Worm (Caenorhabditis elegans) whole organism, L1 larva: ENCODE data around the gene aakb-1.

Source experiments
- alr-1 ChIP-seq: fragments of 200-800 bp; sonication (Bioruptor generic); optimal IDR thresholded peaks from 2 replicates; lab custom pipeline; 2018; ENCODE audit warnings: borderline replicate concordance, mild to moderate bottlenecking, missing genetic modification characterization, missing compliant biosample characterization
- aly-2 ChIP-seq: fragments of 150-350 bp; optimal IDR thresholded peaks from 2 replicates; lab custom pipeline; 2014; ENCODE audit warnings: missing biosample characterization, missing genetic modification characterization
- ama-1 ChIP-seq: fragments of 150-350 bp; optimal IDR thresholded peaks from 2 replicates; lab custom pipeline; 2014
- ceh-63 ChIP-seq: fragments of 200-800 bp; sonication (Bioruptor generic); optimal IDR thresholded peaks from 2 replicates; lab custom pipeline; 2018; ENCODE audit warnings: mild to moderate bottlenecking, missing genetic modification characterization, missing compliant biosample characterization
- ceh-82 ChIP-seq, 3 experiments: fragments of 150-350 bp in 1 of 3; sonication (generic microtip) in 2 of 3; optimal IDR thresholded peaks; 2 replicates each; lab custom pipeline; 2014 to 2017; ENCODE audit warnings: missing biosample characterization in 3 of 3, missing genetic modification characterization in 3 of 3
- ceh-88 ChIP-seq: fragments of 200-800 bp; sonication (Bioruptor generic); IDR thresholded peaks from 2 replicates; pipeline ENCODE4 v1.3.6; 2022; ENCODE audit warnings: missing genetic modification characterization, missing compliant biosample characterization
- elt-2 ChIP-seq: sonication (generic microtip); optimal IDR thresholded peaks from 2 replicates; lab custom pipeline; 2016; ENCODE audit warnings: missing genetic modification characterization, mild to moderate bottlenecking, inconsistent platforms, missing compliant biosample characterization, missing genetic modification reagents
- fkh-10 ChIP-seq: sonication (generic microtip); optimal IDR thresholded peaks from 2 replicates; lab custom pipeline; 2017; ENCODE audit warnings: missing biosample characterization, missing genetic modification reagents, missing genetic modification characterization
- irx-1 ChIP-seq: sonication (generic microtip); optimal IDR thresholded peaks from 2 replicates; lab custom pipeline; 2016; ENCODE audit warnings: missing genetic modification characterization, missing compliant biosample characterization
- lin-13 ChIP-seq: fragments of 150-350 bp; optimal IDR thresholded peaks from 2 replicates; lab custom pipeline; 2014; ENCODE audit warnings: missing biosample characterization, missing genetic modification reagents, missing genetic modification characterization
- lin-35 ChIP-seq, 2 experiments: fragments of 150-350 bp; optimal IDR thresholded peaks; 2 replicates each; lab custom pipeline; 2014; ENCODE audit warnings: missing biosample characterization in 2 of 2, missing genetic modification characterization in 2 of 2, missing genetic modification reagents in 2 of 2
- pqm-1 ChIP-seq: sonication (generic microtip); optimal IDR thresholded peaks from 3 replicates; lab custom pipeline; 2017; ENCODE audit warnings: missing biosample characterization, missing genetic modification characterization
- skn-1 ChIP-seq: fragments of 150-350 bp; optimal IDR thresholded peaks from 2 replicates; lab custom pipeline; 2014; ENCODE audit warnings: missing biosample characterization, missing genetic modification characterization

DNA sequence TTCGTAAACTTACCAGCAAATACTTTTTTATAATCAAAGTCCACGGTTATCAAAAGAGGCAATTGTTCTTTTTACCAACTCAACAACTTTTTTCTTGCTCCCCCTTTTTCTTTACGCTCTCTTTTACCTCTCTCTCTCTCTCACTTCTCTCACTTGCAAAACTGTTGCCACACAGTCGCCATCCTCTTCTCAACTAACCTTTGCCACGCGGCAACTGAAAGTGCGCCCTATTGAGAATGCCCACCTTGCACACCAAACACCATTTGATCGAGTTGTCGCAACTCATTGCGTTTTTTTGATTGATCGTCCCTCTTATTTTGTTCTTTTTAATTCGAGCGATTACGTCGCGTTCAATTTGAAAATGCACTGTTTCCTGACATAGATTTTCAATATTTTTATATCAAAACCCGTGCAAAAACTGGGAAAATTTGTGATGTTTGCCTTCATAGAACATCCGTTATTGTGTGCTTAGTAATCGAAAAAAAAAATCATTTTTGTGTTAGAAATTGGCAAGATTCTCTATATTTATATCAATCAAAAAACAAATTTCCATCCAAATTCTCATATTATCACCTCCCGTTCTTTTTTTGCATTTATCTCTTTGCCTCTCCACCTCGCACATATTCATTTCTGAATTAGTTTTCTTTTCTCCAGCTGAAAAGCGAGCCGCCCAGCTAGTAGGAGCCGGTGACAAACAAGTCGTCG is 8.8 kb upstream of the aakb-1 start, which contains the start of gene nhr-71:
- TF ChIP-seq fkh-10 (GFP tag; lab: Kevin White, UChicago) (no peak), alr-1 (tag; lab: Kevin White, UChicago) (no peak), ceh-82 (tag; optimal IDR thresholded peaks at IDR 0.05; lab: Kevin White, UChicago) (no peak), aly-2 (no peak), skn-1 (tag; lab: Kevin White, UChicago) (no peak), lin-13 (GFP tag; lab: Kevin White, UChicago) (no peak), ceh-63 (GFP tag; lab: Kevin White, UChicago) (no peak), ama-1 (lab: Kevin White, UChicago) (no peak), lin-35 (GFP tag; optimal IDR thresholded peaks at IDR 0.05; lab: Kevin White, UChicago) (no peak), ceh-88 (GFP tag; lab: Robert Waterston, UW) (no peak), pqm-1 (tag; lab: Kevin White, UChicago) (no peak), elt-2 (no peak), irx-1 (no peak)
